Worm (Caenorhabditis elegans) whole organism, L4 larva: Measurements from ENCODE around the gene clec-128.
"Not testable (repeated sequence)": the region's sequence is repeated elsewhere in the genome, so short reads cannot be mapped to it uniquely, and the experiment has no call there.

Source experiments
- D1046.2 ChIP-seq: fragments of 200-800 bp; sonication (Bioruptor generic); IDR thresholded peaks from 2 replicates; pipeline ENCODE4 v1.3.6; 2022; ENCODE audit warnings: missing genetic modification characterization, missing compliant biosample characterization
- F44E2.7 ChIP-seq: fragments of 200-800 bp; sonication (Bioruptor generic); IDR thresholded peaks from 2 replicates; pipeline ENCODE4 v2.1.2; 2022; ENCODE audit warnings: missing genetic modification characterization, missing compliant biosample characterization
- F49E8.2 ChIP-seq: sonication (generic microtip); optimal IDR thresholded peaks from 2 replicates; lab custom pipeline; 2016; ENCODE audit warnings: missing compliant biosample characterization, mild to moderate bottlenecking, missing genetic modification characterization, borderline replicate concordance
- Y105C5A.15 ChIP-seq: fragments of 200-800 bp; sonication (Bioruptor generic); IDR thresholded peaks from 2 replicates; pipeline ENCODE4 v1.3.6; 2022; ENCODE audit warnings: missing genetic modification characterization, missing compliant biosample characterization
- Y48G9A.11 ChIP-seq: fragments of 200-800 bp; sonication (Bioruptor generic); IDR thresholded peaks from 2 replicates; pipeline ENCODE4 v1.3.6; 2022; ENCODE audit warnings: missing genetic modification reagents, missing genetic modification characterization, missing compliant biosample characterization
- Y5F2A.4 ChIP-seq: fragments of 200-800 bp; sonication (Bioruptor generic); optimal IDR thresholded peaks from 2 replicates; lab custom pipeline; 2018; ENCODE audit warnings: mild to moderate bottlenecking, missing genetic modification characterization, missing compliant biosample characterization
- Y75B8A.6 ChIP-seq: fragments of 200-800 bp; sonication (Bioruptor generic); IDR thresholded peaks from 2 replicates; pipeline ENCODE4 v1.3.6; 2022; ENCODE audit warnings: missing genetic modification reagents, missing genetic modification characterization, missing compliant biosample characterization
- ZK337.2 ChIP-seq: fragments of 200-800 bp; sonication (Bioruptor generic); IDR thresholded peaks from 2 replicates; pipeline ENCODE4 v1.3.6; 2022; ENCODE audit warnings: missing genetic modification reagents, missing genetic modification characterization, missing compliant biosample characterization
- ZK546.5 ChIP-seq, 2 experiments: sonication (generic microtip); optimal IDR thresholded peaks; 2 replicates each; lab custom pipeline; 2017; ENCODE audit warnings: missing biosample characterization in 2 of 2, missing genetic modification characterization in 2 of 2
- aha-1 ChIP-seq: fragments of 150-350 bp; peaks from one replicate; lab custom pipeline; 2014; ENCODE audit warnings: missing biosample characterization, missing genetic modification characterization
- arid-1 ChIP-seq: fragments of 200-800 bp; sonication (Bioruptor generic); conservative IDR thresholded peaks from 2 replicates; pipeline ENCODE4 v1.3.6; 2022; ENCODE audit warnings: missing genetic modification reagents, missing genetic modification characterization, missing compliant biosample characterization
- attf-4 ChIP-seq: sonication (generic microtip); optimal IDR thresholded peaks from 3 replicates; lab custom pipeline; 2017; ENCODE audit warnings: missing biosample characterization, missing genetic modification characterization
- daf-16 ChIP-seq, 3 experiments: sonication (generic microtip); optimal IDR thresholded peaks; 2 replicates each; lab custom pipeline; 2016 to 2017; ENCODE audit warnings: missing genetic modification characterization in 3 of 3, missing genetic modification reagents in 3 of 3, mild to moderate bottlenecking in 2 of 3, missing compliant biosample characterization in 2 of 3, missing biosample characterization in 1 of 3, moderate library complexity in 1 of 3
- daf-8 ChIP-seq: fragments of 200-800 bp; sonication (Bioruptor generic); IDR thresholded peaks from 2 replicates; pipeline ENCODE4 v1.3.6; 2022; ENCODE audit warnings: missing genetic modification characterization, missing compliant biosample characterization
- dmd-9 ChIP-seq: fragments of 200-800 bp; sonication (Bioruptor generic); IDR thresholded peaks from 2 replicates; pipeline ENCODE4 v1.3.6; 2022; ENCODE audit warnings: missing genetic modification reagents, missing genetic modification characterization, missing compliant biosample characterization
- fos-1 ChIP-seq: fragments of 150-350 bp; optimal IDR thresholded peaks from 2 replicates; lab custom pipeline; 2014; ENCODE audit warnings: missing biosample characterization, missing genetic modification characterization
- hif-1 ChIP-seq, 2 experiments: sonication (generic microtip); optimal IDR thresholded peaks; 2 replicates each; lab custom pipeline; 2016 to 2017; ENCODE audit warnings: missing compliant biosample characterization in 2 of 2, missing genetic modification characterization in 2 of 2, missing genetic modification reagents in 2 of 2, missing genotype in 2 of 2, mild to moderate bottlenecking in 1 of 2
- hlh-11 ChIP-seq: fragments of 200-800 bp; sonication (Bioruptor generic); optimal IDR thresholded peaks from 2 replicates; lab custom pipeline; 2018; ENCODE audit warnings: mild to moderate bottlenecking, missing genetic modification characterization, missing compliant biosample characterization
- lin-1 ChIP-seq: fragments of 200-800 bp; sonication (Bioruptor generic); IDR thresholded peaks from 2 replicates; pipeline ENCODE4 v1.3.6; 2022; ENCODE audit warnings: missing genetic modification reagents, missing genetic modification characterization, missing compliant biosample characterization
- lin-15B ChIP-seq: fragments of 150-350 bp; sonication (generic microtip); optimal IDR thresholded peaks from 3 replicates; lab custom pipeline; 2014; ENCODE audit warnings: missing biosample characterization, missing genetic modification characterization
- lir-3 ChIP-seq: sonication (generic microtip); optimal IDR thresholded peaks from 2 replicates; lab custom pipeline; 2016; ENCODE audit warnings: mild to moderate bottlenecking, missing genetic modification characterization, missing compliant biosample characterization
- lsy-2 ChIP-seq, 2 experiments: fragments of 150-350 bp in 1 of 2; sonication (generic microtip) in 1 of 2; optimal IDR thresholded peaks; 2 replicates each; lab custom pipeline; 2014 to 2017; ENCODE audit warnings: missing biosample characterization in 2 of 2, missing genetic modification characterization in 2 of 2
- madf-5 ChIP-seq, 2 experiments: fragments of 200-800 bp; sonication (Bioruptor generic); IDR thresholded peaks; 2 replicates each; pipeline ENCODE4 v1.3.6; 2022; ENCODE audit warnings: missing compliant biosample characterization in 2 of 2, missing genetic modification characterization in 2 of 2
- madf-9 ChIP-seq: fragments of 200-800 bp; sonication (Bioruptor generic); conservative IDR thresholded peaks from 2 replicates; pipeline ENCODE4 v1.3.6; 2022; ENCODE audit warnings: missing genetic modification reagents, missing genetic modification characterization, missing compliant biosample characterization
- mdt-29 ChIP-seq: fragments of 200-800 bp; sonication (Bioruptor generic); IDR thresholded peaks from 2 replicates; pipeline ENCODE4 v1.3.6; 2022; ENCODE audit warnings: missing genetic modification reagents, missing genetic modification characterization, missing compliant biosample characterization
- mep-1 ChIP-seq: fragments of 150-350 bp; sonication (generic microtip); optimal IDR thresholded peaks from 3 replicates; lab custom pipeline; 2014; ENCODE audit warnings: missing biosample characterization, missing genetic modification characterization
- mxl-3 ChIP-seq: fragments of 200-800 bp; sonication (Bioruptor generic); optimal IDR thresholded peaks from 2 replicates; lab custom pipeline; 2018; ENCODE audit warnings: mild to moderate bottlenecking, missing genetic modification characterization, missing compliant biosample characterization
- nhr-111 ChIP-seq: fragments of 200-800 bp; sonication (Bioruptor generic); optimal IDR thresholded peaks from 2 replicates; lab custom pipeline; 2018; ENCODE audit warnings: mild to moderate bottlenecking, missing genetic modification characterization, missing compliant biosample characterization
- nhr-28 ChIP-seq: fragments of 150-350 bp; optimal IDR thresholded peaks from 2 replicates; lab custom pipeline; 2014; ENCODE audit warnings: missing biosample characterization, missing genetic modification characterization
- nhr-41 ChIP-seq: fragments of 200-800 bp; sonication (Bioruptor generic); IDR thresholded peaks from 2 replicates; pipeline ENCODE4 v1.3.6; 2022; ENCODE audit warnings: missing genetic modification reagents, missing genetic modification characterization, missing compliant biosample characterization
- nhr-42 ChIP-seq: fragments of 200-800 bp; sonication (Bioruptor generic); IDR thresholded peaks from 2 replicates; pipeline ENCODE4 v1.3.6; 2022; ENCODE audit warnings: missing genetic modification characterization, missing compliant biosample characterization
- nhr-48 ChIP-seq: sonication (generic microtip); optimal IDR thresholded peaks from 2 replicates; lab custom pipeline; 2016; ENCODE audit warnings: mild to moderate bottlenecking, missing genetic modification characterization, missing compliant biosample characterization
- nhr-6 ChIP-seq: fragments of 150-350 bp; optimal IDR thresholded peaks from 2 replicates; lab custom pipeline; 2014; ENCODE audit warnings: missing biosample characterization, missing genetic modification characterization
- nhr-76 ChIP-seq: fragments of 150-350 bp; optimal IDR thresholded peaks from 2 replicates; lab custom pipeline; 2014; ENCODE audit warnings: missing biosample characterization, missing genetic modification characterization
- nhr-77 ChIP-seq: fragments of 150-350 bp; optimal IDR thresholded peaks from 2 replicates; lab custom pipeline; 2014; ENCODE audit warnings: missing biosample characterization, missing genetic modification characterization
- snpc-1.2 ChIP-seq: fragments of 200-800 bp; sonication (Bioruptor generic); IDR thresholded peaks from 2 replicates; pipeline ENCODE4 v1.3.6; 2022; ENCODE audit warnings: missing genetic modification reagents, missing genetic modification characterization, missing compliant biosample characterization
- spr-1 ChIP-seq: sonication (generic microtip); optimal IDR thresholded peaks from 2 replicates; lab custom pipeline; 2016; ENCODE audit warnings: mild to moderate bottlenecking, missing genetic modification characterization, missing compliant biosample characterization
- tag-97 ChIP-seq: fragments of 200-800 bp; sonication (Bioruptor generic); IDR thresholded peaks from 2 replicates; pipeline ENCODE4 v1.3.6; 2022; ENCODE audit warnings: missing genetic modification characterization, missing compliant biosample characterization
- tra-1 ChIP-seq: fragments of 200-800 bp; sonication (Bioruptor generic); IDR thresholded peaks from 2 replicates; pipeline ENCODE4 v1.3.6; 2022; ENCODE audit warnings: missing genetic modification reagents, missing genetic modification characterization, missing compliant biosample characterization
- unc-130 ChIP-seq: sonication (generic microtip); optimal IDR thresholded peaks from 2 replicates; lab custom pipeline; 2016; ENCODE audit warnings: missing genetic modification reagents, missing genetic modification characterization, missing compliant biosample characterization
- unc-39 ChIP-seq: sonication (generic microtip); optimal IDR thresholded peaks from 2 replicates; lab custom pipeline; 2017; ENCODE audit warnings: missing biosample characterization, missing genetic modification characterization
- unc-62 ChIP-seq, 3 experiments: fragments of 150-350 bp in 1 of 3; sonication (generic microtip); optimal IDR thresholded peaks in 2 of 3; peaks in 1 of 3; 1 replicate in 1 of 3; 2 replicates in 2 of 3; lab custom pipeline; 2014 to 2017; ENCODE audit warnings: missing biosample characterization in 3 of 3, missing genetic modification characterization in 3 of 3, missing genetic modification reagents in 3 of 3, missing genotype in 1 of 3
- zip-11 ChIP-seq: fragments of 200-800 bp; sonication (Bioruptor generic); IDR thresholded peaks from 2 replicates; pipeline ENCODE4 v1.3.6; 2022; ENCODE audit warnings: missing genetic modification characterization, missing compliant biosample characterization
- zip-2 ChIP-seq: fragments of 150-350 bp; optimal IDR thresholded peaks from 2 replicates; lab custom pipeline; 2014; ENCODE audit warnings: missing biosample characterization, missing genetic modification characterization
- ztf-11 ChIP-seq: fragments of 150-350 bp; optimal IDR thresholded peaks from 2 replicates; lab custom pipeline; 2014; ENCODE audit warnings: missing biosample characterization, missing genetic modification characterization
- ztf-7 ChIP-seq: fragments of 150-350 bp; optimal IDR thresholded peaks from 2 replicates; lab custom pipeline; 2014; ENCODE audit warnings: missing biosample characterization, missing genetic modification characterization

Gene clec-128

ce11 chrII:3576742-3577141 lies 5.9 kb upstream of the clec-128 start, which contains the start of gene clec-132:
TSS of gene clec-132 (plus strand) at chrII:3577042.
- TF ChIP-seq nhr-41 (no peak), ztf-7 (tag; lab: Kevin White, UChicago) (no peak), mep-1 (tag; lab: Kevin White, UChicago) (no peak), lir-3 (no peak), nhr-76 (tag; lab: Kevin White, UChicago) (no peak), D1046.2 (no peak), madf-9 (no peak), attf-4 (tag; lab: Kevin White, UChicago) (no peak), daf-8 (no peak), nhr-42 (GFP tag; lab: Robert Waterston, UW) (no peak), Y105C5A.15 (GFP tag; lab: Robert Waterston, UW) (no peak), ZK337.2 (no peak), zip-11 (GFP tag; lab: Robert Waterston, UW) (no peak), snpc-1.2 (GFP tag; lab: Robert Waterston, UW) (no peak)

ce11 chrII:3573255-3573654 lies 2.4 kb upstream of the clec-128 start, which contains the start of gene clec-130:
TSS of gene clec-130 (plus strand) at chrII:3573555.
- TF ChIP-seq Y48G9A.11 (GFP tag; lab: Robert Waterston, UW), result no peak
- TF ChIP-seq fos-1, result no peak
- TF ChIP-seq lin-15B (tag; lab: Kevin White, UChicago), result no peak
- TF ChIP-seq nhr-42 (GFP tag; lab: Robert Waterston, UW), result no peak
- no peak for TF ChIP-seq nhr-111 (GFP tag; lab: Kevin White, UChicago)
- TF ChIP-seq zip-2 (tag; lab: Kevin White, UChicago), result no peak
- no peak for TF ChIP-seq unc-39 (tag; lab: Kevin White, UChicago)
- no peak for TF ChIP-seq arid-1
- TF ChIP-seq aha-1 (tag; lab: Kevin White, UChicago), result no peak
- TF ChIP-seq F49E8.2 (tag; lab: Kevin White, UChicago), result no peak
- TF ChIP-seq ztf-11 (tag; lab: Kevin White, UChicago), result no peak
- no peak for TF ChIP-seq nhr-28 (tag; lab: Kevin White, UChicago)
- no peak for TF ChIP-seq lsy-2 (tag; optimal IDR thresholded peaks at IDR 0.05; lab: Kevin White, UChicago)
- no peak for TF ChIP-seq nhr-6 (tag; lab: Kevin White, UChicago)
- no peak for TF ChIP-seq mxl-3 (GFP tag; lab: Kevin White, UChicago)
- TF ChIP-seq tag-97, result no peak
- TF ChIP-seq F44E2.7 (GFP tag; lab: Robert Waterston, UW), result no peak
- TF ChIP-seq unc-62 (GFP tag; optimal IDR thresholded peaks at IDR 0.05 in 1 of 2; lab: Kevin White, UChicago), result no peak
- TF ChIP-seq unc-62 (tag; optimal IDR thresholded peaks at IDR 0.05; lab: Kevin White, UChicago), result no peak
- no peak for TF ChIP-seq Y75B8A.6 (GFP tag; lab: Robert Waterston, UW)
- no peak for TF ChIP-seq ZK546.5 (tag; optimal IDR thresholded peaks at IDR 0.05; lab: Kevin White, UChicago)

ce11 chrII:3569118-3569517 lies 1.7 kb downstream of the clec-128 start, which contains the start of gene clec-127:
TSS of gene clec-127 (minus strand) at chrII:3569218.
- TF ChIP-seq hif-1 (tag; optimal IDR thresholded peaks at IDR 0.05; lab: Kevin White, UChicago) (no peak), daf-16 (GFP tag; optimal IDR thresholded peaks at IDR 0.05; lab: Kevin White, UChicago) (no peak), daf-16 (tag; optimal IDR thresholded peaks at IDR 0.05; lab: Kevin White, UChicago) (peak; percentile 22)

ce11 chrII:3567576-3567975 lies 3.3 kb downstream of the clec-128 start:
- TF ChIP-seq dmd-9 (GFP tag; lab: Robert Waterston, UW) (peak; percentile 56; the same call in 1 of the 2 replicates), F44E2.7 (GFP tag; lab: Robert Waterston, UW) (0 out of 2 replicates have a peak, but pooled peaks have one; percentile 69), daf-16 (GFP tag; optimal IDR thresholded peaks at IDR 0.05; lab: Kevin White, UChicago) (peak; percentile 29 to 86), daf-16 (tag; optimal IDR thresholded peaks at IDR 0.05; lab: Kevin White, UChicago) (peak; percentile 77), Y105C5A.15 (GFP tag; lab: Robert Waterston, UW) (peak; percentile 82), D1046.2 (0 out of 2 replicates have a peak, but pooled peaks have one; percentile 80), Y5F2A.4 (peak; percentile 52), hlh-11 (peak; percentile 46), madf-5 (GFP tag; IDR thresholded peaks at IDR 0.05; lab: Robert Waterston, UW) (peak; percentile 20 to 83; a peak in 2 of 4 replicates), nhr-48 (peak; percentile 55), tra-1 (GFP tag; lab: Robert Waterston, UW) (peak; percentile 54; the same call in 1 of the 2 replicates), mdt-29 (GFP tag; lab: Robert Waterston, UW) (peak; percentile 77), nhr-77 (peak; percentile 4), unc-130 (peak; percentile 57), unc-62 (GFP tag; optimal IDR thresholded peaks at IDR 0.05 in 1 of 2; lab: Kevin White, UChicago) (peak in 1 of 2 experiments; percentile 66), lin-1 (0 out of 2 replicates have a peak, but pooled peaks have one; percentile 43), spr-1 (tag; lab: Kevin White, UChicago) (peak; percentile 65)
- TF ChIP-seq unc-62 (tag; optimal IDR thresholded peaks at IDR 0.05; lab: Kevin White, UChicago), result not testable (repeated sequence)
